Worm (Caenorhabditis elegans): ENCODE data around the gene eat-17.
A peak's percentile ranks its signal among the peaks of the same experiment; 100 is the strongest.

eat-17 gene

ce11 chrX:16445793-16446248 is 29.2 kb upstream of the eat-17 start, which contains the start of gene twf-2 (continued):
- TF ChIP-seq snpc-4 (tag; optimal IDR thresholded peaks at IDR 0.05), result peak; percentile 55
- no peak for TF ChIP-seq unc-30 (tag; optimal IDR thresholded peaks at IDR 0.05)
- TF ChIP-seq mab-9 (GFP tag; IDR thresholded peaks at IDR 0.05), result 0 out of 2 replicates have a peak, but pooled peaks have one; percentile 32
- no peak for TF ChIP-seq ces-1 (GFP tag; optimal IDR thresholded peaks at IDR 0.05)
- no peak for TF ChIP-seq elt-2 (tag; optimal IDR thresholded peaks at IDR 0.05)
- peak; percentile 66 for TF ChIP-seq fkh-10 (GFP tag; optimal IDR thresholded peaks at IDR 0.05)
- no peak for TF ChIP-seq hpl-2 (GFP tag; optimal IDR thresholded peaks at IDR 0.05)
- no peak for TF ChIP-seq unc-98 (GFP tag; IDR thresholded peaks at IDR 0.05)
- peak; percentile 76 for TF ChIP-seq egl-13 (tag; optimal IDR thresholded peaks at IDR 0.05)
- peak; percentile 97 for TF ChIP-seq lin-14 (GFP tag; optimal IDR thresholded peaks at IDR 0.05)
- TF ChIP-seq fos-1 (tag; optimal IDR thresholded peaks at IDR 0.05), result peak; percentile 50
- peak; percentile 40 for TF ChIP-seq nhr-90 (tag; optimal IDR thresholded peaks at IDR 0.05; ENCODE audit: poor library complexity)
- TF ChIP-seq nhr-84 (tag; optimal IDR thresholded peaks at IDR 0.05), result no peak
- no peak for TF ChIP-seq pax-3 (tag; optimal IDR thresholded peaks at IDR 0.05)
- TF ChIP-seq nhr-71 (tag; optimal IDR thresholded peaks at IDR 0.05), result peak; percentile 85
- peak; percentile 26 for TF ChIP-seq skn-1 (tag; optimal IDR thresholded peaks at IDR 0.05)
- TF ChIP-seq isw-1 (GFP tag; IDR thresholded peaks at IDR 0.05), result peak; percentile 46
- no peak for TF ChIP-seq alr-1 (tag; optimal IDR thresholded peaks at IDR 0.05; ENCODE audit: borderline replicate concordance)
- TF ChIP-seq hlh-17 (GFP tag; optimal IDR thresholded peaks at IDR 0.05; ENCODE audit: borderline replicate concordance), result no peak
- TF ChIP-seq aly-2 (tag; optimal IDR thresholded peaks at IDR 0.05), result no peak
- no peak for TF ChIP-seq ceh-90 (tag; optimal IDR thresholded peaks at IDR 0.05)
- TF ChIP-seq dsc-1 (tag; optimal IDR thresholded peaks at IDR 0.05), result peak; percentile 73
- TF ChIP-seq pqm-1 (tag; optimal IDR thresholded peaks at IDR 0.05), result no peak
- peak in 1 of 2 experiments; percentile 64 for TF ChIP-seq egl-27 (tag; optimal IDR thresholded peaks at IDR 0.05)
- TF ChIP-seq C04F5.9 (tag; optimal IDR thresholded peaks at IDR 0.05), result no peak
- peak; percentile 85 for TF ChIP-seq fkh-8 (tag; optimal IDR thresholded peaks at IDR 0.05)
- no peak for TF ChIP-seq ceh-88 (GFP tag; IDR thresholded peaks at IDR 0.05)
- peak in 1 of 2 experiments; percentile 11 for TF ChIP-seq ztf-11 (tag; optimal IDR thresholded peaks at IDR 0.05)
- peak; percentile 69 for TF ChIP-seq nhr-19 (GFP tag; conservative IDR thresholded peaks at IDR 0.05)
- TF ChIP-seq sup-37 (GFP tag; optimal IDR thresholded peaks at IDR 0.05), result no peak
- TF ChIP-seq nhr-11 (tag; optimal IDR thresholded peaks at IDR 0.05), result no peak
- TF ChIP-seq mef-2 (tag; optimal IDR thresholded peaks at IDR 0.05), result no peak
- peak; percentile 82 for TF ChIP-seq nhr-47 (tag; optimal IDR thresholded peaks at IDR 0.05)
- TF ChIP-seq nhr-20 (tag; optimal IDR thresholded peaks at IDR 0.05), result peak; percentile 77
- TF ChIP-seq nhr-28 (tag; optimal IDR thresholded peaks at IDR 0.05), result no peak
- TF ChIP-seq mep-1 (tag; optimal IDR thresholded peaks at IDR 0.05), result peak; percentile 70
- no peak for TF ChIP-seq nhr-76 (tag; optimal IDR thresholded peaks at IDR 0.05)
- TF ChIP-seq sox-4 (tag; optimal IDR thresholded peaks at IDR 0.05), result no peak
- TF ChIP-seq unc-62 (GFP tag; optimal IDR thresholded peaks at IDR 0.05), result no peak
- TF ChIP-seq C16A3.4 (tag; optimal IDR thresholded peaks at IDR 0.05), result peak; percentile 59
- no peak for TF ChIP-seq ets-5 (GFP tag; IDR thresholded peaks at IDR 0.05)
- no peak for TF ChIP-seq ama-1 (optimal IDR thresholded peaks at IDR 0.05)
- TF ChIP-seq rnt-1 (tag; optimal IDR thresholded peaks at IDR 0.05), result peak; percentile 75
- TF ChIP-seq xbp-1 (tag; optimal IDR thresholded peaks at IDR 0.05), result peak; percentile 56
- TF ChIP-seq fkh-4 (tag; optimal IDR thresholded peaks at IDR 0.05; ENCODE audit: borderline replicate concordance), result no peak
- no peak for TF ChIP-seq efl-3 (GFP tag; optimal IDR thresholded peaks at IDR 0.05)
- no peak for TF ChIP-seq nhr-85 (tag)
- peak in 1 of 6 experiments; percentile 19 for TF ChIP-seq elt-3 (tag; optimal IDR thresholded peaks at IDR 0.05)
- TF ChIP-seq lin-35 (GFP tag; optimal IDR thresholded peaks at IDR 0.05), result peak; percentile 24 to 61
- TF ChIP-seq pag-3 (tag; optimal IDR thresholded peaks at IDR 0.05; ENCODE audit: borderline replicate concordance, insufficient read depth), result no peak
- no peak for TF ChIP-seq aha-1 (tag; optimal IDR thresholded peaks at IDR 0.05)
- TF ChIP-seq ceh-63 (GFP tag; optimal IDR thresholded peaks at IDR 0.05), result no peak
- peak; percentile 7 for TF ChIP-seq nhr-237 (tag; optimal IDR thresholded peaks at IDR 0.05)

Data from whole organism, L1 larva.